Worm (Caenorhabditis elegans): ENCODE results near the gene cul-1.

ce11 chrIII:10427882-10428281 lies 43.2 kb upstream of the cul-1 start, which contains the start of gene prp-3:
- TF ChIP-seq ets-7 (tag; optimal IDR thresholded peaks at IDR 0.05) (no peak), tra-4 (tag; optimal IDR thresholded peaks at IDR 0.05) (no peak), ceh-13 (GFP tag; optimal IDR thresholded peaks at IDR 0.05) (no peak), ama-1 (optimal IDR thresholded peaks at IDR 0.05) (no peak), hmbx-1 (tag; optimal IDR thresholded peaks at IDR 0.05) (no peak), aly-1 (tag; optimal IDR thresholded peaks at IDR 0.05) (no peak), F13C5.2 (tag; optimal IDR thresholded peaks at IDR 0.05) (no peak), scrt-1 (GFP tag; IDR thresholded peaks at IDR 0.05) (no peak), sea-1 (GFP tag; conservative IDR thresholded peaks at IDR 0.05) (no peak), pes-1 (GFP tag; IDR thresholded peaks at IDR 0.05) (no peak), hmg-4 (GFP tag; optimal IDR thresholded peaks at IDR 0.05) (no peak), hnd-1 (tag; optimal IDR thresholded peaks at IDR 0.05) (no peak), flt-1 (GFP tag; IDR thresholded peaks at IDR 0.05) (no peak), tbx-11 (GFP tag; IDR thresholded peaks at IDR 0.05) (no peak)

Data from whole organism, early embryonic.